Fruit fly (Drosophila melanogaster) whole organism, prepupa: ENCODE data around the gene CG8260.

ENCODE experiments used
- Blimp-1 ChIP-seq: fragments of 200-800 bp; sonication (Bioruptor generic); optimal IDR thresholded peaks from 3 replicates; lab custom pipeline; 2017; ENCODE audit warnings: missing biosample characterization, missing genetic modification characterization, mild to moderate bottlenecking, moderate library complexity, missing genetic modification reagents
- CG10631 ChIP-seq: fragments of 200-800 bp; sonication (Bioruptor generic); optimal IDR thresholded peaks from 2 replicates; lab custom pipeline; 2016; ENCODE audit warnings: missing biosample characterization, missing genetic modification characterization
- CG10669 ChIP-seq: fragments of 200-800 bp; sonication (Bioruptor generic); optimal IDR thresholded peaks from 3 replicates; lab custom pipeline; 2018; ENCODE audit warnings: missing biosample characterization, mild to moderate bottlenecking, missing genetic modification characterization, moderate library complexity
- CG11902 ChIP-seq: fragments of 200-800 bp; sonication (Bioruptor generic); optimal IDR thresholded peaks from 3 replicates; lab custom pipeline; 2016; ENCODE audit warnings: missing biosample characterization, missing genetic modification characterization
- CG15336 ChIP-seq: fragments of 200-800 bp; sonication (Bioruptor generic); IDR thresholded peaks from 2 replicates; pipeline ENCODE4 v1.3.6; 2022; ENCODE audit warnings: missing biosample characterization, missing genetic modification characterization
- CG1621 ChIP-seq: fragments of 200-800 bp; sonication (Bioruptor generic); optimal IDR thresholded peaks from 3 replicates; lab custom pipeline; 2018; ENCODE audit warnings: missing biosample characterization, mild to moderate bottlenecking, missing genetic modification characterization
- CG3032 ChIP-seq: fragments of 200-800 bp; optimal IDR thresholded peaks from 2 replicates; lab custom pipeline; 2019; ENCODE audit warnings: missing biosample characterization, mild to moderate bottlenecking, missing genetic modification characterization, moderate library complexity
- CG31627 ChIP-seq: fragments of 200-800 bp; sonication (Bioruptor generic); optimal IDR thresholded peaks from 3 replicates; lab custom pipeline; 2016; ENCODE audit warnings: missing biosample characterization, missing genetic modification characterization
- CG32006 ChIP-seq: fragments of 200-800 bp; sonication (Bioruptor generic); optimal IDR thresholded peaks from 3 replicates; lab custom pipeline; 2017; ENCODE audit warnings: missing biosample characterization, mild to moderate bottlenecking, missing genetic modification characterization
- CG34406 ChIP-seq: fragments of 200-800 bp; sonication (Bioruptor generic); optimal IDR thresholded peaks from 3 replicates; lab custom pipeline; 2016; ENCODE audit warnings: missing biosample characterization, missing genetic modification characterization
- CG3919 ChIP-seq: fragments of 200-800 bp; sonication (Bioruptor generic); optimal IDR thresholded peaks from 3 replicates; lab custom pipeline; 2016; ENCODE audit warnings: missing biosample characterization, missing genetic modification characterization
- CG4318 ChIP-seq: fragments of 200-800 bp; sonication (Bioruptor generic); optimal IDR thresholded peaks from 3 replicates; lab custom pipeline; 2017; ENCODE audit warnings: missing biosample characterization, mild to moderate bottlenecking, missing genetic modification characterization
- CG6276 ChIP-seq: fragments of 200-800 bp; sonication (Bioruptor generic); optimal IDR thresholded peaks from 2 replicates; lab custom pipeline; 2017; ENCODE audit warnings: missing biosample characterization, mild to moderate bottlenecking, missing genetic modification characterization
- CG7368 ChIP-seq: fragments of 200-800 bp; sonication (Bioruptor generic); optimal IDR thresholded peaks from 3 replicates; lab custom pipeline; 2016; ENCODE audit warnings: missing biosample characterization, missing genetic modification characterization
- CG8632 ChIP-seq: fragments of 200-800 bp; sonication (Bioruptor generic); optimal IDR thresholded peaks from 3 replicates; lab custom pipeline; 2016; ENCODE audit warnings: missing biosample characterization, missing genetic modification characterization
- Eip75B ChIP-seq: fragments of 200-800 bp; sonication (Bioruptor generic); optimal IDR thresholded peaks from 3 replicates; lab custom pipeline; 2016; ENCODE audit warnings: missing biosample characterization, missing genetic modification characterization
- Eip78C ChIP-seq: fragments of 200-800 bp; sonication (Bioruptor generic); peaks from one replicate; lab custom pipeline; 2016; ENCODE audit warnings: missing biosample characterization, missing genetic modification characterization
- Eip93F ChIP-seq: fragments of 200-800 bp; sonication (Bioruptor generic); optimal IDR thresholded peaks from 2 replicates; lab custom pipeline; 2016; ENCODE audit warnings: missing biosample characterization, mild to moderate bottlenecking, missing genetic modification characterization
- Ets21C ChIP-seq: fragments of 200-800 bp; sonication (Bioruptor generic); optimal IDR thresholded peaks from 3 replicates; lab custom pipeline; 2016; ENCODE audit warnings: missing biosample characterization, missing genetic modification characterization
- Hr38 ChIP-seq: sonication (Bioruptor generic); optimal IDR thresholded peaks from 2 replicates; lab custom pipeline; 2016; ENCODE audit warnings: missing biosample characterization, missing genetic modification characterization
- Hr4 ChIP-seq: fragments of 200-800 bp; sonication (Bioruptor generic); optimal IDR thresholded peaks from 3 replicates; lab custom pipeline; 2016; ENCODE audit warnings: missing biosample characterization, missing genetic modification characterization
- Lpt ChIP-seq: fragments of 200-800 bp; sonication (Bioruptor generic); optimal IDR thresholded peaks from 3 replicates; lab custom pipeline; 2016; ENCODE audit warnings: missing biosample characterization, missing genetic modification characterization
- Met ChIP-seq: fragments of 200-800 bp; sonication (Bioruptor generic); optimal IDR thresholded peaks from 3 replicates; lab custom pipeline; 2016; ENCODE audit warnings: missing biosample characterization, missing genetic modification characterization
- OdsH ChIP-seq: fragments of 200-800 bp; sonication (Bioruptor generic); optimal IDR thresholded peaks from 3 replicates; lab custom pipeline; 2016; ENCODE audit warnings: missing biosample characterization, missing genetic modification characterization
- Smox ChIP-seq: fragments of 200-800 bp; sonication (Bioruptor generic); optimal IDR thresholded peaks from 3 replicates; lab custom pipeline; 2016; ENCODE audit warnings: missing biosample characterization, missing genetic modification characterization
- Sox102F ChIP-seq: fragments of 200-800 bp; sonication (Bioruptor generic); optimal IDR thresholded peaks from 2 replicates; lab custom pipeline; 2016; ENCODE audit warnings: missing biosample characterization, mild to moderate bottlenecking, missing genetic modification characterization
- Sox14 ChIP-seq: fragments of 200-800 bp; sonication (Bioruptor generic); optimal IDR thresholded peaks from 3 replicates; lab custom pipeline; 2016; ENCODE audit warnings: missing biosample characterization, missing genetic modification characterization
- achi ChIP-seq: fragments of 200-800 bp; sonication (Bioruptor generic); optimal IDR thresholded peaks from 3 replicates; lab custom pipeline; 2016; ENCODE audit warnings: missing biosample characterization, missing genetic modification characterization
- acj6 ChIP-seq: fragments of 200-800 bp; sonication (Bioruptor generic); optimal IDR thresholded peaks from 3 replicates; lab custom pipeline; 2016; ENCODE audit warnings: missing biosample characterization, missing genetic modification characterization
- dac ChIP-seq: fragments of 200-800 bp; sonication (Bioruptor generic); optimal IDR thresholded peaks from 2 replicates; lab custom pipeline; 2017; ENCODE audit warnings: missing biosample characterization, mild to moderate bottlenecking, missing genetic modification characterization
- dsx ChIP-seq: fragments of 200-800 bp; optimal IDR thresholded peaks from 3 replicates; lab custom pipeline; 2019; ENCODE audit warnings: missing biosample characterization, mild to moderate bottlenecking, missing genetic modification characterization, moderate library complexity; ENCODE audit not compliant: poor library complexity, severe bottlenecking
- eg ChIP-seq: fragments of 200-800 bp; sonication (Bioruptor generic); IDR thresholded peaks from 3 replicates; pipeline ENCODE4 v1.3.6; 2022; ENCODE audit warnings: missing biosample characterization, missing genetic modification characterization
- esn ChIP-seq: fragments of 200-800 bp; sonication (Bioruptor generic); optimal IDR thresholded peaks from 2 replicates; lab custom pipeline; 2016; ENCODE audit warnings: missing biosample characterization, mild to moderate bottlenecking, missing genetic modification characterization, moderate library complexity
- fd85E ChIP-seq: fragments of 200-800 bp; sonication (Bioruptor generic); optimal IDR thresholded peaks from 3 replicates; lab custom pipeline; 2016; ENCODE audit warnings: missing biosample characterization, missing genetic modification characterization
- fkh ChIP-seq: fragments of 200-800 bp; sonication (Bioruptor generic); optimal IDR thresholded peaks from 3 replicates; lab custom pipeline; 2017; ENCODE audit warnings: missing biosample characterization, mild to moderate bottlenecking, missing genetic modification characterization, moderate library complexity
- lz ChIP-seq: fragments of 200-800 bp; sonication (Bioruptor generic); optimal IDR thresholded peaks from 3 replicates; lab custom pipeline; 2016; ENCODE audit warnings: missing biosample characterization, missing genetic modification characterization
- salr ChIP-seq, 2 experiments: fragments of 200-800 bp; sonication (Bioruptor generic); optimal IDR thresholded peaks; 3 replicates each; lab custom pipeline; 2016 to 2018; ENCODE audit warnings: missing biosample characterization in 2 of 2, missing genetic modification characterization in 2 of 2, mild to moderate bottlenecking in 1 of 2
- ss ChIP-seq, 2 experiments: fragments of 200-800 bp; sonication (Bioruptor generic); optimal IDR thresholded peaks; 2 replicates in 1 of 2; 3 replicates in 1 of 2; lab custom pipeline; 2017 to 2018; ENCODE audit warnings: mild to moderate bottlenecking in 2 of 2, missing biosample characterization in 2 of 2, missing genetic modification characterization in 2 of 2, moderate library complexity in 1 of 2
- svp ChIP-seq: fragments of 200-800 bp; sonication (Bioruptor generic); peaks from one replicate; lab custom pipeline; 2016; ENCODE audit warnings: missing biosample characterization, missing genetic modification characterization
- vri ChIP-seq: fragments of 200-800 bp; sonication (Bioruptor generic); optimal IDR thresholded peaks from 3 replicates; lab custom pipeline; 2016; ENCODE audit warnings: missing biosample characterization, mild to moderate bottlenecking, missing genetic modification characterization

CG8260 gene

dm6 chrX:15740288-15740726 lies 15.8 kb upstream of the CG8260 start (continued):
- no peak for TF ChIP-seq ss (GFP tag; optimal IDR thresholded peaks at IDR 0.05; lab: Kevin White, UChicago)
- peak; percentile 23 for TF ChIP-seq CG11902 (GFP tag; lab: Kevin White, UChicago)
- peak; percentile 50 for TF ChIP-seq Hr4 (GFP tag; lab: Kevin White, UChicago)
- peak; percentile 52 for TF ChIP-seq Ets21C (GFP tag; lab: Kevin White, UChicago)
- TF ChIP-seq dac (GFP tag; lab: Kevin White, UChicago), result no peak
- TF ChIP-seq Smox (GFP tag; lab: Kevin White, UChicago), result peak; percentile 60
- peak; percentile 36 for TF ChIP-seq Eip75B

dm6 chrX:15740881-15741280 lies 15.2 kb upstream of the CG8260 start:
- TF ChIP-seq achi (no peak), lz (no peak), CG4318 (no peak), eg (GFP tag; lab: Robert Waterston, UW) (no peak), svp (peak; percentile 47), CG15336 (GFP tag; lab: Robert Waterston, UW) (0 out of 2 replicates have a peak, but pooled peaks have one; percentile 6)
- TF ChIP-seq, all 60 proteins: peak for 2

DNA sequence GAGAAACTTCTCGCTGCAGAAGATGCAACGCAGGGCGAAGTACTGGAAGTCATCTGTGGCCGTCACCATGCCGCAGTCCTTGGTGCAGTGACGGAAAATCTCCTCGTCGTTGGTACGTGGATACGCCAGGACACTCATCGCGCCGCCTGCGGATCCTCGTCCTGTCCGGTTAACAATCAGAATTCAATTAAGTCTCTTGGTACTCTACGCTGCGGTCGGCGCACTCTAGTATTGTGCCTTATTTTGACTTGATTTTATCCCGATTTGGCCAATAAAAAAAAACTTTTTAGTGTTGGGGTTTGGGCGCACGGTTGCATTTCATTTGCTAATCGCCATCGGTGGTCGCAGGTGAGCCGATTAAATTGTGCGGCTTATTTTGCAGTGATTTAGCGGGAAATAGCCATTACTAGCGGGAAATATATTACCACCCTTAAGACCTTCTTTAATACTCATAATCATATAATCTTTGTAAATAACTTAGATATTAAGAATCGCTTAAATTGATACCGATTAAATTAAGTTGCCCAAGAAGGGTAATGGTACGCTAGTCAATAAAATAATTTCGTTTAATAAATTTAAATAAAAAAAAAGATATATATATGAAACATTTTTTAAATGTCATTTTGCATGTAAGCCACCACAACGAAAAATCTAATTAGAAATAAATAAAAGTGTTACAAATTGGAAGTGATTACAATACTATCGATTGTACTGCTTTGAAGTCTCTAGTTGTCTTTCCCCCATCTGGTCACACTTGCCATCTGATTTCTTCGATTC lies 10.0 kb upstream of the CG8260 start, which contains the start of the genes CG8944 and CCT6:
Gene CG8944 (minus strand): TSS at position 327 of the 777 bp plus-strand sequence.
Gene CCT6 (plus strand): TSS at position 744 of the 777 bp plus-strand sequence.
- TF ChIP-seq CG6276 (GFP tag; lab: Kevin White, UChicago), result no peak
- TF ChIP-seq lz, result peak; percentile 20
- no peak for TF ChIP-seq Eip93F
- TF ChIP-seq Eip78C (GFP tag; lab: Kevin White, UChicago), result peak; percentile 46
- TF ChIP-seq esn (GFP tag; lab: Kevin White, UChicago), result no peak
- no peak for TF ChIP-seq Met
- TF ChIP-seq Ets21C (GFP tag; lab: Kevin White, UChicago), result peak; percentile 7
- TF ChIP-seq CG3032, result peak; percentile 7
- TF ChIP-seq CG7368 (GFP tag; lab: Kevin White, UChicago), result no peak

- TF ChIP-seq fkh (GFP tag; lab: Kevin White, UChicago), result no peak
- TF ChIP-seq ss (GFP tag; optimal IDR thresholded peaks at IDR 0.05; lab: Kevin White, UChicago), result no peak
- no peak for TF ChIP-seq OdsH (GFP tag; lab: Kevin White, UChicago)
- TF ChIP-seq CG8632 (GFP tag; lab: Kevin White, UChicago), result no peak
- no peak for TF ChIP-seq CG32006 (GFP tag; lab: Kevin White, UChicago)
- no peak for TF ChIP-seq CG3919 (GFP tag; lab: Kevin White, UChicago)
- no peak for TF ChIP-seq Sox14 (GFP tag; lab: Kevin White, UChicago)
- no peak for TF ChIP-seq Eip75B
- no peak for TF ChIP-seq CG10631 (GFP tag; lab: Kevin White, UChicago)
- TF ChIP-seq dsx (GFP tag; lab: Kevin White, UChicago), result no peak
- TF ChIP-seq CG1621, result no peak
- no peak for TF ChIP-seq Eip78C (GFP tag; lab: Kevin White, UChicago)
- no peak for TF ChIP-seq acj6 (GFP tag; lab: Kevin White, UChicago)
- TF ChIP-seq CG10669 (GFP tag; lab: Kevin White, UChicago), result no peak
- TF ChIP-seq CG34406 (GFP tag; lab: Kevin White, UChicago), result no peak
These were observed 9.4 kb upstream of the CG8260 start for dm6 chrX:15746682-15747196.

dm6 chrX:15748945-15749344 lies 7.2 kb upstream of the CG8260 start, which contains the start of gene Mvd:
Mvd (plus strand) TSS chrX:15749166.
- TF ChIP-seq CG10669 (GFP tag; lab: Kevin White, UChicago) (no peak), salr (GFP tag; optimal IDR thresholded peaks at IDR 0.05; lab: Kevin White, UChicago) (no peak), OdsH (GFP tag; lab: Kevin White, UChicago) (no peak), CG6276 (GFP tag; lab: Kevin White, UChicago) (no peak), dsx (GFP tag; lab: Kevin White, UChicago) (no peak), CG8632 (GFP tag; lab: Kevin White, UChicago) (no peak), Hr4 (GFP tag; lab: Kevin White, UChicago) (no peak), CG31627 (GFP tag; lab: Kevin White, UChicago) (no peak), dac (GFP tag; lab: Kevin White, UChicago) (no peak), CG3032 (peak; percentile 6), Hr38 (GFP tag; lab: Kevin White, UChicago) (no peak), Sox102F (GFP tag; lab: Kevin White, UChicago) (no peak), Sox14 (GFP tag; lab: Kevin White, UChicago) (no peak), Lpt (GFP tag; lab: Kevin White, UChicago) (no peak), vri (GFP tag; lab: Kevin White, UChicago) (no peak), lz (no peak), fd85E (no peak), fkh (GFP tag; lab: Kevin White, UChicago) (peak; percentile 90), CG4318 (no peak), Blimp-1 (GFP tag; lab: Kevin White, UChicago) (peak; percentile 65), CG11902 (GFP tag; lab: Kevin White, UChicago) (no peak)
